Fruit fly (Drosophila melanogaster) whole organism, embryonic: ENCODE measurements around the gene CG6928.

Experiments used
- Awh ChIP-seq: fragments of 200-800 bp; sonication (Bioruptor generic); IDR thresholded peaks from 2 replicates; pipeline ENCODE4, ENCODE4 v1.3.6; 2022; ENCODE audit warnings: missing biosample characterization, missing genetic modification characterization
- BtbVII ChIP-seq: fragments of 200-800 bp; sonication (Bioruptor generic); optimal IDR thresholded peaks from 3 replicates; lab custom pipeline; 2017; ENCODE audit warnings: missing biosample characterization, mild to moderate bottlenecking, missing genetic modification characterization
- CG10147 ChIP-seq: fragments of 200-800 bp; sonication (Bioruptor generic); optimal IDR thresholded peaks from 2 replicates; lab custom pipeline; 2019; ENCODE audit warnings: missing biosample characterization, mild to moderate bottlenecking, missing genetic modification characterization, moderate library complexity
- CG10209 ChIP-seq: fragments of 200-800 bp; sonication (Bioruptor generic); optimal IDR thresholded peaks from 3 replicates; lab custom pipeline; 2017; ENCODE audit warnings: missing biosample characterization, mild to moderate bottlenecking, missing genetic modification characterization, missing genetic modification reagents
- CG10267 ChIP-seq: fragments of 200-800 bp; sonication (Bioruptor generic); optimal IDR thresholded peaks from 2 replicates; lab custom pipeline; 2018; ENCODE audit warnings: missing biosample characterization, mild to moderate bottlenecking, missing genetic modification characterization, moderate library complexity
- CG11398 ChIP-seq: fragments of 200-800 bp; sonication (Bioruptor generic); optimal IDR thresholded peaks from 2 replicates; lab custom pipeline; 2016; ENCODE audit warnings: missing biosample characterization, missing genetic modification characterization
- CG12155 ChIP-seq: fragments of 200-800 bp; sonication (Bioruptor generic); optimal IDR thresholded peaks from 3 replicates; lab custom pipeline; 2016; ENCODE audit warnings: missing biosample characterization, missing genetic modification characterization
- CG14050 ChIP-seq: fragments of 200-800 bp; sonication (Bioruptor generic); IDR thresholded peaks from 3 replicates; pipeline ENCODE4 v1.3.6; 2022; ENCODE audit warnings: missing biosample characterization, missing genetic modification characterization
- CG14710 ChIP-seq: fragments of 200-800 bp; sonication (Bioruptor generic); optimal IDR thresholded peaks from 3 replicates; lab custom pipeline; 2019; ENCODE audit warnings: missing biosample characterization, mild to moderate bottlenecking, missing genetic modification characterization, moderate library complexity
- CG15479 ChIP-seq: fragments of 200-800 bp; sonication (Bioruptor generic); optimal IDR thresholded peaks from 3 replicates; lab custom pipeline; 2019; ENCODE audit warnings: missing biosample characterization, mild to moderate bottlenecking, missing genetic modification characterization, moderate library complexity
- CG15601 ChIP-seq: fragments of 200-800 bp; sonication (Bioruptor generic); optimal IDR thresholded peaks from 3 replicates; lab custom pipeline; 2019; ENCODE audit warnings: missing biosample characterization, mild to moderate bottlenecking, missing genetic modification characterization, moderate library complexity
- CG17186 ChIP-seq: fragments of 200-800 bp; sonication (Bioruptor generic); optimal IDR thresholded peaks from 3 replicates; lab custom pipeline; 2017; ENCODE audit warnings: missing biosample characterization, missing genetic modification reagents, missing genetic modification characterization
- CG33557 ChIP-seq: fragments of 200-800 bp; sonication (Bioruptor generic); optimal IDR thresholded peaks from 2 replicates; lab custom pipeline; 2019; ENCODE audit warnings: missing biosample characterization, mild to moderate bottlenecking, missing genetic modification characterization, moderate library complexity
- CG34376 ChIP-seq: fragments of 200-800 bp; sonication (Bioruptor generic); optimal IDR thresholded peaks from 2 replicates; lab custom pipeline; 2018; ENCODE audit warnings: missing biosample characterization, mild to moderate bottlenecking, missing genetic modification characterization
- CG5245 ChIP-seq: fragments of 200-800 bp; sonication (Bioruptor generic); optimal IDR thresholded peaks from 3 replicates; lab custom pipeline; 2016; ENCODE audit warnings: missing biosample characterization, missing genetic modification characterization
- CG6254 ChIP-seq: fragments of 200-800 bp; sonication (Bioruptor generic); optimal IDR thresholded peaks from 3 replicates; lab custom pipeline; 2017; ENCODE audit warnings: mild to moderate bottlenecking, missing biosample characterization, missing genetic modification reagents, missing genetic modification characterization
- CG8478 ChIP-seq: fragments of >200 bp; optimal IDR thresholded peaks from 2 replicates; lab custom pipeline; 2018
- CG9932 ChIP-seq: fragments of 200-800 bp; sonication (Bioruptor generic); IDR thresholded peaks from 2 replicates; pipeline ENCODE4 v1.3.6; 2022; ENCODE audit warnings: missing biosample characterization, missing genetic modification characterization
- Chrac-16 ChIP-seq: fragments of 200-800 bp; sonication (Bioruptor generic); optimal IDR thresholded peaks from 3 replicates; lab custom pipeline; 2016; ENCODE audit warnings: missing biosample characterization, missing genetic modification characterization
- Dad ChIP-seq: fragments of 200-800 bp; sonication (Bioruptor generic); optimal IDR thresholded peaks from 3 replicates; lab custom pipeline; 2016; ENCODE audit warnings: missing biosample characterization, missing genetic modification characterization
- E2f2 ChIP-seq: fragments of 200-800 bp; sonication (Bioruptor generic); IDR thresholded peaks from 2 replicates; pipeline ENCODE4 v1.3.6; 2022; ENCODE audit warnings: missing biosample characterization, missing genetic modification characterization
- Hr39 ChIP-seq: fragments of >200 bp; optimal IDR thresholded peaks from 2 replicates; lab custom pipeline; 2017
- Hr51 ChIP-seq, 2 experiments: fragments of 200-800 bp; sonication (Bioruptor generic); optimal IDR thresholded peaks; 2 replicates in 1 of 2; 3 replicates in 1 of 2; lab custom pipeline; 2016 to 2018; ENCODE audit warnings: missing biosample characterization in 2 of 2, missing genetic modification characterization in 2 of 2, mild to moderate bottlenecking in 1 of 2, moderate library complexity in 1 of 2
- Hr78 ChIP-seq, 2 experiments: fragments of 200-800 bp in 1 of 2; fragments of >200 bp in 1 of 2; sonication (Bioruptor generic) in 1 of 2; optimal IDR thresholded peaks; 2 replicates each; lab custom pipeline; 2017 to 2019; ENCODE audit warnings: missing biosample characterization in 2 of 2, missing genetic modification characterization in 2 of 2, mild to moderate bottlenecking in 1 of 2, moderate library complexity in 1 of 2
- Kr ChIP-seq: fragments of 200-800 bp; sonication (Bioruptor generic); optimal IDR thresholded peaks from 2 replicates; lab custom pipeline; 2017; ENCODE audit warnings: missing biosample characterization, mild to moderate bottlenecking, missing genetic modification characterization
- NC2β ChIP-seq: fragments of 200-800 bp; sonication (Bioruptor generic); optimal IDR thresholded peaks from 2 replicates; lab custom pipeline; 2016; ENCODE audit warnings: missing biosample characterization, missing genetic modification characterization
- Poxn ChIP-seq: fragments of 200-800 bp; sonication (Bioruptor generic); IDR thresholded peaks from 2 replicates; pipeline ENCODE4 v1.3.6; 2022; ENCODE audit warnings: missing biosample characterization, missing genetic modification characterization
- ase ChIP-seq: fragments of 200-800 bp; sonication (Bioruptor generic); IDR thresholded peaks from 3 replicates; pipeline ENCODE4 v1.3.6; 2022; ENCODE audit warnings: missing biosample characterization, missing genetic modification characterization
- bigmax ChIP-seq: fragments of 200-800 bp; sonication (Bioruptor generic); optimal IDR thresholded peaks from 2 replicates; lab custom pipeline; 2018; ENCODE audit warnings: missing biosample characterization, mild to moderate bottlenecking, missing genetic modification characterization
- cas ChIP-seq: fragments of 200-800 bp; sonication (Bioruptor generic); IDR thresholded peaks from 2 replicates; pipeline ENCODE4 v1.3.6; 2022; ENCODE audit warnings: missing biosample characterization, missing genetic modification characterization
- crc ChIP-seq: fragments of 200-800 bp; sonication (Bioruptor generic); optimal IDR thresholded peaks from 2 replicates; lab custom pipeline; 2016; ENCODE audit warnings: missing biosample characterization, missing genetic modification characterization
- cwo ChIP-seq: fragments of 200-800 bp; sonication (Bioruptor generic); optimal IDR thresholded peaks from 3 replicates; lab custom pipeline; 2017; ENCODE audit warnings: missing biosample characterization, missing genetic modification characterization, mild to moderate bottlenecking, moderate library complexity, missing genetic modification reagents
- dmrt11E ChIP-seq: fragments of 200-800 bp; sonication (Bioruptor generic); optimal IDR thresholded peaks from 3 replicates; lab custom pipeline; 2018; ENCODE audit warnings: missing biosample characterization, mild to moderate bottlenecking, missing genetic modification characterization, moderate library complexity
- dpn ChIP-seq, 2 experiments: fragments of 200-800 bp; sonication (Bioruptor generic); optimal IDR thresholded peaks; 3 replicates each; lab custom pipeline; 2016; ENCODE audit warnings: missing biosample characterization in 2 of 2, missing genetic modification characterization in 2 of 2
- ems ChIP-seq: fragments of 200-800 bp; sonication (Bioruptor generic); optimal IDR thresholded peaks from 3 replicates; lab custom pipeline; 2016; ENCODE audit warnings: missing biosample characterization, missing genetic modification characterization
- gce ChIP-seq: fragments of 200-800 bp; sonication (Bioruptor generic); IDR thresholded peaks from 3 replicates; pipeline ENCODE4 v1.3.6; 2022; ENCODE audit warnings: missing biosample characterization, missing genetic modification characterization
- lbe ChIP-seq: fragments of 200-800 bp; sonication (Bioruptor generic); optimal IDR thresholded peaks from 2 replicates; lab custom pipeline; 2016; ENCODE audit warnings: missing biosample characterization, mild to moderate bottlenecking, missing genetic modification characterization
- lov ChIP-seq, 2 experiments: fragments of 200-800 bp in 1 of 2; fragments of >200 bp in 1 of 2; sonication (Bioruptor generic) in 1 of 2; IDR thresholded peaks in 1 of 2; optimal IDR thresholded peaks in 1 of 2; 2 replicates in 1 of 2; 3 replicates in 1 of 2; pipeline versions ENCODE4 v1.3.6 to Lab custom; 2017 to 2022; ENCODE audit warnings: missing biosample characterization in 1 of 2, missing genetic modification characterization in 1 of 2
- pb ChIP-seq: fragments of 200-800 bp; sonication (Bioruptor generic); optimal IDR thresholded peaks from 3 replicates; lab custom pipeline; 2016; ENCODE audit warnings: missing biosample characterization, missing genetic modification characterization
- pros ChIP-seq: fragments of 200-800 bp; sonication (Bioruptor generic); optimal IDR thresholded peaks from 3 replicates; lab custom pipeline; 2019; ENCODE audit warnings: missing biosample characterization, mild to moderate bottlenecking, missing genetic modification characterization, moderate library complexity
- pzg ChIP-seq: fragments of 200-800 bp; sonication (Bioruptor generic); optimal IDR thresholded peaks from 3 replicates; lab custom pipeline; 2018; ENCODE audit warnings: missing biosample characterization, mild to moderate bottlenecking, missing genetic modification characterization, moderate library complexity
- rib ChIP-seq: fragments of 200-800 bp; sonication (Bioruptor generic); IDR thresholded peaks from 2 replicates; pipeline ENCODE4 v1.3.6; 2022; ENCODE audit warnings: missing biosample characterization, missing genetic modification characterization
- sc ChIP-seq, 3 experiments: fragments of >200 bp in 2 of 3; fragments of 200-800 bp in 1 of 3; sonication (Bioruptor generic) in 1 of 3; optimal IDR thresholded peaks; 2 replicates in 2 of 3; 3 replicates in 1 of 3; lab custom pipeline; 2017; ENCODE audit warnings: mild to moderate bottlenecking in 1 of 3, missing biosample characterization in 1 of 3, missing genetic modification characterization in 1 of 3, missing genetic modification reagents in 1 of 3
- sd ChIP-seq: fragments of 200-800 bp; sonication (Bioruptor generic); optimal IDR thresholded peaks from 3 replicates; lab custom pipeline; 2018; ENCODE audit warnings: missing biosample characterization, mild to moderate bottlenecking, missing genetic modification characterization, moderate library complexity
- slbo ChIP-seq: fragments of 200-800 bp; sonication (Bioruptor generic); IDR thresholded peaks from 2 replicates; pipeline ENCODE4 v1.3.6; 2022; ENCODE audit warnings: missing biosample characterization, missing genetic modification characterization
- tap ChIP-seq: fragments of 200-800 bp; optimal IDR thresholded peaks from 3 replicates; lab custom pipeline; 2019; ENCODE audit warnings: missing biosample characterization, mild to moderate bottlenecking, missing genetic modification characterization, moderate library complexity
- tin ChIP-seq: fragments of 200-800 bp; sonication (Bioruptor generic); optimal IDR thresholded peaks from 3 replicates; lab custom pipeline; 2016; ENCODE audit warnings: missing biosample characterization, missing genetic modification characterization
- trem ChIP-seq: fragments of 200-800 bp; optimal IDR thresholded peaks from 3 replicates; lab custom pipeline; 2019; ENCODE audit warnings: missing biosample characterization, mild to moderate bottlenecking, missing genetic modification characterization, moderate library complexity
- ttk ChIP-seq: fragments of 200-800 bp; sonication (Bioruptor generic); IDR thresholded peaks from 2 replicates; pipeline ENCODE4 v2.1.2; 2022; ENCODE audit warnings: missing biosample characterization, missing genetic modification characterization
- twi ChIP-seq: fragments of 200-800 bp; optimal IDR thresholded peaks from 2 replicates; lab custom pipeline; 2019; ENCODE audit warnings: missing biosample characterization, mild to moderate bottlenecking, missing genetic modification characterization, moderate library complexity
- yki ChIP-seq: fragments of >200 bp; optimal IDR thresholded peaks from 3 replicates; lab custom pipeline; 2018

CG6928 gene

dm6 chr3L:12053695-12054094 is 50.7 kb downstream of the CG6928 start (continued):
- no peak for TF ChIP-seq pros (GFP tag; lab: Kevin White, UChicago)
- peak; percentile 82 for TF ChIP-seq CG14710
- no peak for TF ChIP-seq sd
- no peak for TF ChIP-seq Poxn (GFP tag; lab: Robert Waterston, UW)
- no peak for TF ChIP-seq CG11398 (GFP tag; lab: Kevin White, UChicago)
- TF ChIP-seq ttk (GFP tag; lab: Robert Waterston, UW) = peak; percentile 36
- no peak for TF ChIP-seq cwo (GFP tag; lab: Kevin White, UChicago)
- peak; percentile 70 for TF ChIP-seq tin (GFP tag; lab: Kevin White, UChicago)
- TF ChIP-seq CG15601 (tag; lab: Kevin White, UChicago) = peak; percentile 22
- TF ChIP-seq Hr51 (GFP tag; optimal IDR thresholded peaks at IDR 0.05; lab: Kevin White, UChicago) = peak in 1 of 2 experiments; percentile 1
- no peak for TF ChIP-seq CG15479 (GFP tag; lab: Kevin White, UChicago)
- no peak for TF ChIP-seq pzg (GFP tag; lab: Kevin White, UChicago)
- peak; percentile 63 for TF ChIP-seq tap (tag; lab: Kevin White, UChicago)
- TF ChIP-seq Hr39 = no peak
- no peak for TF ChIP-seq BtbVII (GFP tag; lab: Kevin White, UChicago)
- no peak for TF ChIP-seq cas (GFP tag; lab: Robert Waterston, UW)
- peak; percentile 54 for TF ChIP-seq ems (GFP tag; lab: Kevin White, UChicago)
- no peak; the same call in 1 of the 2 replicates for TF ChIP-seq slbo
- TF ChIP-seq CG10147 (GFP tag; lab: Kevin White, UChicago) = no peak
- TF ChIP-seq ase (GFP tag; lab: Robert Waterston, UW) = 0 out of 3 replicates have a peak, but pooled peaks have one; percentile 11
- no peak for TF ChIP-seq Awh (GFP tag; lab: Robert Waterston, UW)
- no peak for TF ChIP-seq CG9932 (GFP tag; lab: Robert Waterston, UW)
- TF ChIP-seq CG10209 = no peak
- peak; percentile 26 for TF ChIP-seq trem (tag; lab: Kevin White, UChicago)
- no peak for TF ChIP-seq crc (GFP tag; lab: Kevin White, UChicago)
- TF ChIP-seq CG33557 (GFP tag; lab: Kevin White, UChicago) = no peak
- no peak for TF ChIP-seq Kr (GFP tag; lab: Kevin White, UChicago)
- no peak for TF ChIP-seq CG5245
- peak in 1 of 2 experiments; percentile 35 for TF ChIP-seq dpn (GFP tag; optimal IDR thresholded peaks at IDR 0.05; lab: Kevin White, UChicago)
- no peak for TF ChIP-seq lov (optimal IDR thresholded peaks at IDR 0.05; lab: Kevin White, UChicago)
- 0 out of 3 replicates have a peak, but pooled peaks have one; percentile 17 for TF ChIP-seq lov (GFP tag; IDR thresholded peaks at IDR 0.05; lab: Robert Waterston, UW)
- TF ChIP-seq CG6254 (GFP tag; lab: Kevin White, UChicago) = peak; percentile 69
- TF ChIP-seq CG34376 = no peak
- no peak; the same call in 1 of the 2 replicates for TF ChIP-seq E2f2 (GFP tag; lab: Robert Waterston, UW)
- TF ChIP-seq rib (GFP tag; lab: Robert Waterston, UW) = no peak
- TF ChIP-seq CG14050 (GFP tag; lab: Robert Waterston, UW) = no peak
- no peak for TF ChIP-seq gce (GFP tag; lab: Robert Waterston, UW)
- peak; percentile 90 for TF ChIP-seq lbe (GFP tag; lab: Kevin White, UChicago)
- no peak for TF ChIP-seq CG8478
- no peak for TF ChIP-seq CG12155 (GFP tag; lab: Kevin White, UChicago)
- TF ChIP-seq Hr78 (GFP tag; optimal IDR thresholded peaks at IDR 0.05; lab: Kevin White, UChicago) = peak in 1 of 2 experiments; percentile 24
- TF ChIP-seq yki (lab: Kevin White, UChicago) = no peak
- peak; percentile 53 for TF ChIP-seq pb (GFP tag; lab: Kevin White, UChicago)
- no peak for TF ChIP-seq sc (optimal IDR thresholded peaks at IDR 0.05; lab: Kevin White, UChicago)
- no peak for TF ChIP-seq sc (GFP tag; optimal IDR thresholded peaks at IDR 0.05; lab: Kevin White, UChicago)
- peak; percentile 61 for TF ChIP-seq CG10267 (tag; lab: Kevin White, UChicago)
- no peak for TF ChIP-seq CG17186 (GFP tag; lab: Kevin White, UChicago)
- TF ChIP-seq Chrac-16 (GFP tag; lab: Kevin White, UChicago) = peak; percentile 13
- no peak for TF ChIP-seq NC2β (GFP tag; lab: Kevin White, UChicago)
- no peak for TF ChIP-seq twi (tag; lab: Kevin White, UChicago)
- peak; percentile 57 for TF ChIP-seq dmrt11E (tag; lab: Kevin White, UChicago)
- TF ChIP-seq bigmax (GFP tag; lab: Kevin White, UChicago) = no peak
- TF ChIP-seq Dad (GFP tag; lab: Kevin White, UChicago) = no peak
